Worm (Caenorhabditis elegans): Measurements from ENCODE around the gene cgr-1.

DNA sequence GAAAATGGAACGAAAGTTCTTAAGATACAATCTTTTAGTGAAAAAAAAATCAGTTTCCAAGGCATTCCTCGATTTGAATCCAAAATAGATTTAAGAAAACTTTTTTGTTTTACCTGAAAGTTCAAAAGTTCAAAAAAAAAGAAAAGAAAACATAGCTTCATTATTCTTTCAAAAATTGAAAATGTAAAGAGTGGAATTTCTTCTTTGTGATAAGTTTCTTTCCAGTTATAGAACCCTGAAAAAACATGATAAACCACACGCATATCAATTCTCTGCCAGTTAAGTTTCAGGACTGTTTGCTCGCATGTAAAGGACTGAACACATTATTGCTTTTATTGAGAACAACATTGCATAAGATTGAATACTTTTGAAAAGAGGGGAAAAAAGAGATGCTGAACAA, 11.5 kb upstream of the cgr-1 start:
- TF ChIP-seq fkh-10 (GFP tag; optimal IDR thresholded peaks at IDR 0.05) = no peak
- TF ChIP-seq fax-1 (tag; optimal IDR thresholded peaks at IDR 0.05) = no peak
- no peak for TF ChIP-seq nfya-1 (tag; optimal IDR thresholded peaks at IDR 0.05)
- no peak for TF ChIP-seq ceh-9 (tag; optimal IDR thresholded peaks at IDR 0.05)
- TF ChIP-seq tbx-2 (tag; optimal IDR thresholded peaks at IDR 0.05) = no peak
- TF ChIP-seq unc-42 (tag; optimal IDR thresholded peaks at IDR 0.05) = no peak
- no peak for TF ChIP-seq ceh-6 (GFP tag; optimal IDR thresholded peaks at IDR 0.05)
- TF ChIP-seq pha-4 (tag; optimal IDR thresholded peaks at IDR 0.05) = no peak
- no peak for TF ChIP-seq che-1 (tag; optimal IDR thresholded peaks at IDR 0.05)
- no peak for TF ChIP-seq dmd-4 (tag; optimal IDR thresholded peaks at IDR 0.05; ENCODE audit: borderline replicate concordance)

Measured in whole organism, late embryonic.